Worm (Caenorhabditis elegans) whole organism, L3 larva: ENCODE data around the gene srp-8.

Experiments
- aly-2 ChIP-seq: fragments of 150-350 bp; optimal IDR thresholded peaks from 2 replicates; lab custom pipeline; 2014; ENCODE audit warnings: missing biosample characterization, missing genetic modification characterization
- ama-1 ChIP-seq: fragments of 150-350 bp; optimal IDR thresholded peaks from 2 replicates; lab custom pipeline; 2018
- ceh-82 ChIP-seq: fragments of 150-350 bp; optimal IDR thresholded peaks from 2 replicates; lab custom pipeline; 2014; ENCODE audit warnings: missing biosample characterization, missing genetic modification characterization
- ceh-9 ChIP-seq: sonication (generic microtip); optimal IDR thresholded peaks from 2 replicates; lab custom pipeline; 2018; ENCODE audit warnings: missing biosample characterization, missing genetic modification characterization
- elt-1 ChIP-seq: fragments of 150-350 bp; optimal IDR thresholded peaks from 2 replicates; lab custom pipeline; 2014; ENCODE audit warnings: missing biosample characterization, missing genetic modification characterization
- fkh-10 ChIP-seq: sonication (generic microtip); optimal IDR thresholded peaks from 2 replicates; lab custom pipeline; 2017; ENCODE audit warnings: missing biosample characterization, missing genetic modification reagents, missing genetic modification characterization
- fos-1 ChIP-seq: fragments of 150-350 bp; optimal IDR thresholded peaks from 2 replicates; lab custom pipeline; 2014; ENCODE audit warnings: missing biosample characterization, missing genetic modification characterization
- lin-15B ChIP-seq: fragments of 150-350 bp; optimal IDR thresholded peaks from 2 replicates; lab custom pipeline; 2014; ENCODE audit warnings: missing biosample characterization, missing genetic modification characterization
- nhr-237 ChIP-seq: fragments of 150-350 bp; optimal IDR thresholded peaks from 2 replicates; lab custom pipeline; 2014; ENCODE audit warnings: missing biosample characterization, missing genetic modification characterization
- pha-4 ChIP-seq: fragments of 150-350 bp; optimal IDR thresholded peaks from 2 replicates; lab custom pipeline; 2014; ENCODE audit warnings: missing biosample characterization, missing genetic modification reagents, missing genetic modification characterization
- sea-2 ChIP-seq: fragments of 150-350 bp; sonication (generic microtip); optimal IDR thresholded peaks from 4 replicates; lab custom pipeline; 2014; ENCODE audit warnings: missing biosample characterization, missing genetic modification reagents, missing genetic modification characterization
- tbx-2 ChIP-seq: sonication (generic microtip); optimal IDR thresholded peaks from 2 replicates; lab custom pipeline; 2016; ENCODE audit warnings: mild to moderate bottlenecking, missing genetic modification characterization, missing compliant biosample characterization

ce11 chrV:8195889-8196418 is 12.5 kb downstream of the srp-8 start, which contains the start of gene F20D6.10:
- TF ChIP-seq ama-1 (no peak), tbx-2 (tag; lab: Kevin White, UChicago) (no peak), lin-15B (tag; lab: Kevin White, UChicago) (no peak), ceh-9 (tag; lab: Kevin White, UChicago) (no peak), aly-2 (tag; lab: Kevin White, UChicago) (no peak), elt-1 (no peak), fkh-10 (no peak), fos-1 (tag; lab: Kevin White, UChicago) (no peak), pha-4 (tag; lab: Kevin White, UChicago) (no peak), nhr-237 (tag; lab: Kevin White, UChicago) (no peak), sea-2 (GFP tag; lab: Kevin White, UChicago) (no peak), ceh-82 (tag; lab: Kevin White, UChicago) (no peak)
